Worm (Caenorhabditis elegans) whole organism, L2 larva: ENCODE results near the gene F59A1.12.
A peak's percentile ranks its signal among the peaks of the same experiment; 100 is the strongest.

Experiments
- C34F6.9 ChIP-seq: fragments of 150-350 bp; optimal IDR thresholded peaks from 2 replicates; lab custom pipeline; 2014; ENCODE audit warnings: missing biosample characterization, missing genetic modification characterization
- F13H6.1 ChIP-seq: sonication (generic microtip); optimal IDR thresholded peaks from 2 replicates; lab custom pipeline; 2016; ENCODE audit warnings: missing genetic modification characterization, missing compliant biosample characterization
- R02D3.7 ChIP-seq: fragments of 150-350 bp; optimal IDR thresholded peaks from 2 replicates; lab custom pipeline; 2014; ENCODE audit warnings: missing biosample characterization, missing genetic modification characterization
- Y55F3AM.14 ChIP-seq: fragments of 200-800 bp; sonication (Bioruptor generic); optimal IDR thresholded peaks from 2 replicates; lab custom pipeline; 2018; ENCODE audit warnings: mild to moderate bottlenecking, missing genetic modification characterization, missing compliant biosample characterization
- ZK546.5 ChIP-seq: sonication (generic microtip); optimal IDR thresholded peaks from 2 replicates; lab custom pipeline; 2017; ENCODE audit warnings: missing biosample characterization, missing genetic modification characterization
- alr-1 ChIP-seq: fragments of 150-350 bp; optimal IDR thresholded peaks from 2 replicates; lab custom pipeline; 2014; ENCODE audit warnings: missing biosample characterization, missing genetic modification characterization
- aly-2 ChIP-seq: fragments of 150-350 bp; optimal IDR thresholded peaks from 2 replicates; lab custom pipeline; 2014; ENCODE audit warnings: missing biosample characterization, missing genetic modification characterization
- ama-1 ChIP-seq: fragments of 150-350 bp; optimal IDR thresholded peaks from 2 replicates; lab custom pipeline; 2018; ENCODE audit warnings: inconsistent platforms
- blmp-1 ChIP-seq: sonication (generic microtip); optimal IDR thresholded peaks from 2 replicates; lab custom pipeline; 2017; ENCODE audit warnings: missing genetic modification characterization, mild to moderate bottlenecking, missing compliant biosample characterization, antibody characterized with exemption, moderate library complexity; ENCODE audit not compliant: insufficient read depth
- ceh-16 ChIP-seq: fragments of 150-350 bp; optimal IDR thresholded peaks from 2 replicates; lab custom pipeline; 2014; ENCODE audit warnings: missing biosample characterization, missing genetic modification characterization
- egl-27 ChIP-seq: sonication (generic microtip); optimal IDR thresholded peaks from 3 replicates; lab custom pipeline; 2017; ENCODE audit warnings: missing biosample characterization, missing genetic modification reagents, missing genetic modification characterization
- elt-3 ChIP-seq: sonication (generic microtip); optimal IDR thresholded peaks from 2 replicates; lab custom pipeline; 2017; ENCODE audit warnings: missing biosample characterization, missing genetic modification characterization
- fos-1 ChIP-seq: fragments of 150-350 bp; optimal IDR thresholded peaks from 2 replicates; lab custom pipeline; 2014; ENCODE audit warnings: missing biosample characterization, missing genetic modification characterization
- gmeb-1 ChIP-seq: fragments of 150-350 bp; optimal IDR thresholded peaks from 2 replicates; lab custom pipeline; 2014; ENCODE audit warnings: missing biosample characterization, missing genetic modification characterization
- lin-11 ChIP-seq: fragments of 150-350 bp; sonication (generic microtip); optimal IDR thresholded peaks from 2 replicates; lab custom pipeline; 2014; ENCODE audit warnings: missing biosample characterization, missing genetic modification characterization, inconsistent platforms, mixed read lengths
- lin-39 ChIP-seq: fragments of 150-350 bp; optimal IDR thresholded peaks from 2 replicates; lab custom pipeline; 2014; ENCODE audit warnings: missing biosample characterization, missing genetic modification reagents, missing genetic modification characterization
- lsy-2 ChIP-seq, 2 experiments: fragments of 150-350 bp in 1 of 2; sonication (generic microtip) in 1 of 2; optimal IDR thresholded peaks; 2 replicates each; lab custom pipeline; 2014 to 2017; ENCODE audit warnings: missing biosample characterization in 2 of 2, missing genetic modification characterization in 2 of 2
- mab-5 ChIP-seq: fragments of 150-350 bp; optimal IDR thresholded peaks from 2 replicates; lab custom pipeline; 2014; ENCODE audit warnings: missing biosample characterization, missing genetic modification characterization
- mdl-1 ChIP-seq, 2 experiments: fragments of 150-350 bp in 1 of 2; sonication (generic microtip) in 1 of 2; optimal IDR thresholded peaks; 2 replicates each; lab custom pipeline; 2017; ENCODE audit warnings: missing biosample characterization in 2 of 2, missing genetic modification characterization in 2 of 2
- nhr-10 ChIP-seq: sonication (generic microtip); optimal IDR thresholded peaks from 2 replicates; lab custom pipeline; 2017; ENCODE audit warnings: missing biosample characterization, missing genetic modification characterization
- nhr-11 ChIP-seq: fragments of 150-350 bp; optimal IDR thresholded peaks from 2 replicates; lab custom pipeline; 2014; ENCODE audit warnings: missing biosample characterization, missing genetic modification characterization
- nhr-12 ChIP-seq: fragments of 150-350 bp; optimal IDR thresholded peaks from 2 replicates; lab custom pipeline; 2014; ENCODE audit warnings: missing biosample characterization, missing genetic modification characterization
- nhr-129 ChIP-seq: fragments of 150-350 bp; optimal IDR thresholded peaks from 2 replicates; lab custom pipeline; 2014; ENCODE audit warnings: missing biosample characterization, missing genetic modification characterization
- nhr-21 ChIP-seq: fragments of 150-350 bp; optimal IDR thresholded peaks from 2 replicates; lab custom pipeline; 2014; ENCODE audit warnings: missing biosample characterization, missing genetic modification characterization
- nhr-23 ChIP-seq: fragments of 150-350 bp; optimal IDR thresholded peaks from 2 replicates; lab custom pipeline; 2014; ENCODE audit warnings: missing biosample characterization, missing genetic modification reagents, missing genetic modification characterization
- nhr-237 ChIP-seq: fragments of 150-350 bp; optimal IDR thresholded peaks from 2 replicates; lab custom pipeline; 2014; ENCODE audit warnings: missing biosample characterization, missing genetic modification characterization
- nhr-25 ChIP-seq: fragments of 150-350 bp; sonication (generic microtip); optimal IDR thresholded peaks from 3 replicates; lab custom pipeline; 2014; ENCODE audit warnings: missing biosample characterization, missing genetic modification characterization
- nhr-6 ChIP-seq: fragments of 150-350 bp; optimal IDR thresholded peaks from 2 replicates; lab custom pipeline; 2014; ENCODE audit warnings: missing biosample characterization, missing genetic modification characterization
- nhr-77 ChIP-seq: fragments of 150-350 bp; optimal IDR thresholded peaks from 2 replicates; lab custom pipeline; 2014; ENCODE audit warnings: missing biosample characterization, missing genetic modification characterization
- sem-4 ChIP-seq: fragments of 150-350 bp; optimal IDR thresholded peaks from 2 replicates; lab custom pipeline; 2014; ENCODE audit warnings: missing biosample characterization, missing genetic modification reagents, missing genetic modification characterization
- skn-1 ChIP-seq: sonication (generic microtip); optimal IDR thresholded peaks from 2 replicates; lab custom pipeline; 2017; ENCODE audit warnings: missing biosample characterization, missing genetic modification characterization
- sma-3 ChIP-seq: sonication (generic microtip); optimal IDR thresholded peaks from 2 replicates; lab custom pipeline; 2016; ENCODE audit warnings: missing genetic modification reagents, missing genetic modification characterization, missing compliant biosample characterization
- sma-9 ChIP-seq, 2 experiments: fragments of 150-350 bp in 1 of 2; sonication (generic microtip) in 1 of 2; optimal IDR thresholded peaks; 2 replicates each; lab custom pipeline; 2014 to 2016; ENCODE audit warnings: missing genetic modification characterization in 2 of 2, mild to moderate bottlenecking in 1 of 2, missing biosample characterization in 1 of 2, missing compliant biosample characterization in 1 of 2, missing genetic modification reagents in 1 of 2, moderate library complexity in 1 of 2
- snpc-4 ChIP-seq: fragments of 150-350 bp; optimal IDR thresholded peaks from 2 replicates; lab custom pipeline; 2014; ENCODE audit warnings: missing biosample characterization, missing genetic modification characterization
- unc-62 ChIP-seq: fragments of 150-350 bp; optimal IDR thresholded peaks from 2 replicates; lab custom pipeline; 2014; ENCODE audit warnings: missing biosample characterization, missing genetic modification reagents, missing genetic modification characterization
- zag-1 ChIP-seq: fragments of 150-350 bp; optimal IDR thresholded peaks from 2 replicates; lab custom pipeline; 2014; ENCODE audit warnings: missing biosample characterization, missing genetic modification characterization
- ztf-1 ChIP-seq: fragments of 200-800 bp; sonication (Bioruptor generic); conservative IDR thresholded peaks from 2 replicates; pipeline ENCODE4 v1.3.6; 2022; ENCODE audit warnings: missing genetic modification characterization, missing compliant biosample characterization
- ztf-11 ChIP-seq: sonication (generic microtip); optimal IDR thresholded peaks from 2 replicates; lab custom pipeline; 2017; ENCODE audit warnings: missing biosample characterization, missing genetic modification characterization

Gene F59A1.12

ce11 chrV:17695802-17696201 is 28.2 kb upstream of the F59A1.12 start, which contains the start of gene Y26G10.1:
Gene Y26G10.1, minus strand, starts transcription at chrV:17695902.
- no peak for TF ChIP-seq mab-5
- TF ChIP-seq sem-4 (tag; lab: Kevin White, UChicago) = no peak
- TF ChIP-seq C34F6.9 (tag; lab: Kevin White, UChicago) = no peak
- TF ChIP-seq ztf-11 (tag; lab: Kevin White, UChicago) = no peak
- no peak for TF ChIP-seq gmeb-1 (tag; lab: Kevin White, UChicago)
- no peak for TF ChIP-seq sma-3 (GFP tag; lab: Kevin White, UChicago)
- TF ChIP-seq R02D3.7 = no peak
- TF ChIP-seq nhr-237 (tag; lab: Kevin White, UChicago) = no peak
- TF ChIP-seq F13H6.1 (tag; lab: Kevin White, UChicago) = no peak
- TF ChIP-seq lin-39 (tag; lab: Kevin White, UChicago) = no peak
- no peak for TF ChIP-seq aly-2 (tag; lab: Kevin White, UChicago)
- no peak for TF ChIP-seq unc-62 (GFP tag; lab: Kevin White, UChicago)
- TF ChIP-seq sma-9 (GFP tag; optimal IDR thresholded peaks at IDR 0.05; lab: Kevin White, UChicago) = no peak
- no peak for TF ChIP-seq sma-9 (tag; optimal IDR thresholded peaks at IDR 0.05; lab: Kevin White, UChicago)
- no peak for TF ChIP-seq snpc-4 (tag; lab: Kevin White, UChicago)
- TF ChIP-seq egl-27 (tag; lab: Kevin White, UChicago) = no peak
- TF ChIP-seq, all 48 proteins: peak for 0

ce11 chrV:17694260-17694659 is 26.7 kb upstream of the F59A1.12 start:
- TF ChIP-seq nhr-6 (tag; lab: Kevin White, UChicago) (no peak), fos-1 (tag; lab: Kevin White, UChicago) (peak; percentile 25), skn-1 (tag; lab: Kevin White, UChicago) (no peak), snpc-4 (tag; lab: Kevin White, UChicago) (no peak)

DNA sequence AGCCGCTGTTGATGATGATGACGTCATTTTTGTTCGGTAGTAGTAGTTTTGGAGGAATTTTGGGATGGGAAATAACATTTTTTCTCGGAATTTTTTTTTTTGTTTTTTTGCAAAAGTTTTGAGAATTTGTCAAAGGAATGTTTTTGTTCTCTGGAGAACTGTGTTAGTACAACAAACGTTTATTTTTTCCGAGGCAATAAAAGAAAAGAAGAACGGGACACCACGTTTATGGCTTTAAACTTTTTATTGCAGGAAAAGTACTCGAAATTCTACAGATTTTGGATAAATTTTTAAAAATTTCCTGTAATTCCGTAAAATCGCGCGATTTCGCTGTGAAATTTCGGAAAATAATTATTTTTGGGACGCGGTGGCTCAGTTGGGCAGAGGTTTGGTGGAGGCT is 23.3 kb upstream of the F59A1.12 start, which contains the start of gene F59A1.13:
Gene F59A1.13, minus strand, starts transcription at position 101 of the 400 bp plus-strand sequence.
- TF ChIP-seq blmp-1 (tag; lab: Kevin White, UChicago) (no peak), fos-1 (tag; lab: Kevin White, UChicago) (no peak), nhr-10 (tag; lab: Kevin White, UChicago) (no peak), lsy-2 (tag; optimal IDR thresholded peaks at IDR 0.05; lab: Kevin White, UChicago) (no peak), ztf-1 (GFP tag; lab: Robert Waterston, UW) (no peak), mdl-1 (tag; optimal IDR thresholded peaks at IDR 0.05; lab: Kevin White, UChicago) (no peak), sem-4 (tag; lab: Kevin White, UChicago) (no peak), lin-11 (tag; lab: Kevin White, UChicago) (no peak), Y55F3AM.14 (no peak), ZK546.5 (tag; lab: Kevin White, UChicago) (no peak)

DNA sequence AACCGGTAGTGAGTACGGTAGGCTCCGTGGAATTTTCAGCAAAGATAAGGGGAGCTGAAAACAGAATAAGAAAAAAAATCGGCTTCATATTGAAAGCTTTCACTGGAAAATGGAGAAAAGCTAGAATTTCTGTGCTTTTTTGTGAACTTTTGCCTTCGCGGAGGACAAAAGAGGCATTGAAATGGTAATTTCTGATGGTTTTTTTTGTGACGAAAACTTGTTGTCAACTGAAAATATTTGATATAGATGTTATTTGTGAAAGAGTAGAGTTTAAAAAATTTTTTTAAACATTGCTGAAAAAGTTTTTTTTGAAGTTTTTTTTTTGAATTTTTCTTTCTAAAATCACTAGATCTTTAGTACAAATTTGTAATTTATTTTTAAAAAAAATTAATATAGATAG is 19.3 kb upstream of the F59A1.12 start, which contains the start of gene F59A1.18:
Gene F59A1.18, minus strand, starts transcription at position 101 of the 400 bp plus-strand sequence.
- TF ChIP-seq sma-3 (GFP tag; lab: Kevin White, UChicago) (no peak), nhr-11 (tag; lab: Kevin White, UChicago) (no peak), ama-1 (lab: Kevin White, UChicago) (no peak), zag-1 (tag; lab: Kevin White, UChicago) (no peak), ztf-1 (GFP tag; lab: Robert Waterston, UW) (no peak), lin-39 (tag; lab: Kevin White, UChicago) (no peak), nhr-77 (tag; lab: Kevin White, UChicago) (no peak), elt-3 (no peak), nhr-21 (tag; lab: Kevin White, UChicago) (no peak), nhr-129 (tag; lab: Kevin White, UChicago) (no peak), nhr-12 (tag; lab: Kevin White, UChicago) (no peak), nhr-25 (tag; lab: Kevin White, UChicago) (no peak)

DNA sequence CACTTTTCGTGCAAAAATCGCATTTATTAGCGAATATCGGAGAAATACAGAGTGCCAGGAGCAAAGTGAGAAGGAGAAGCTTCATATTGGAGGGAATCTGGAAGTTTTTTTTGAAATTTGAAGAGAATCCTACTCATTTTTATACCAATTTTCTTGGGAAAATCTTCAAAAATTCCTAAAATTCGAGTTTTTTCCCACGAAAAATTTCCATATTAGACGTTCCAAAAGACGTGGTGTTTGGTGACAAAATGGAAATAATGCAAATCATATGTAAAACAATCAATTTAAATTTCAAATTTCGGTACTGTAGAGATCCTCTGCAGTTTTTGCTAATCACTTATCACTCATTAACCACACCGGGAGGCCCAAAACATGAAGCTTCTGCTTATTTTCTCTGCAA is 17.3 kb upstream of the F59A1.12 start, which contains the start of the genes F59A1.16 and F59A1.6:
Gene F59A1.16, minus strand, starts transcription at position 101 of the 400 bp plus-strand sequence.
Gene F59A1.6, plus strand, starts transcription at position 285 of the 400 bp plus-strand sequence.
- TF ChIP-seq nhr-23 (tag; lab: Kevin White, UChicago) = no peak
- TF ChIP-seq snpc-4 (tag; lab: Kevin White, UChicago) = no peak
- TF ChIP-seq F13H6.1 (tag; lab: Kevin White, UChicago) = no peak
- TF ChIP-seq ceh-16 (tag; lab: Kevin White, UChicago) = no peak
- TF ChIP-seq mab-5 = no peak
- TF ChIP-seq elt-3 = no peak
- no peak for TF ChIP-seq ztf-11 (tag; lab: Kevin White, UChicago)
- no peak for TF ChIP-seq alr-1 (tag; lab: Kevin White, UChicago)
